Fruit fly (Drosophila melanogaster) whole organism, embryonic: ENCODE results near the gene CG43179.

ENCODE experiments used
- Abd-B ChIP-seq: fragments of 200-800 bp; sonication (Bioruptor generic); optimal IDR thresholded peaks from 2 replicates; lab custom pipeline; 2018; ENCODE audit warnings: missing biosample characterization, mild to moderate bottlenecking, missing genetic modification characterization, moderate library complexity
- BEAF-32 ChIP-seq: fragments of 200-800 bp; sonication (Bioruptor generic); optimal IDR thresholded peaks from 3 replicates; lab custom pipeline; 2017; ENCODE audit warnings: missing biosample characterization, missing genetic modification characterization, mild to moderate bottlenecking, moderate library complexity, missing genetic modification reagents
- CG10267 ChIP-seq: fragments of 200-800 bp; sonication (Bioruptor generic); optimal IDR thresholded peaks from 2 replicates; lab custom pipeline; 2018; ENCODE audit warnings: missing biosample characterization, mild to moderate bottlenecking, missing genetic modification characterization, moderate library complexity
- CG10462 ChIP-seq: fragments of 200-800 bp; sonication (Bioruptor generic); optimal IDR thresholded peaks from 2 replicates; lab custom pipeline; 2016; ENCODE audit warnings: missing biosample characterization, missing genetic modification characterization
- CG10543 ChIP-seq: fragments of 200-800 bp; sonication (Bioruptor generic); optimal IDR thresholded peaks from 3 replicates; lab custom pipeline; 2017; ENCODE audit warnings: missing biosample characterization, mild to moderate bottlenecking, missing genetic modification characterization, moderate library complexity
- CG11398 ChIP-seq: fragments of 200-800 bp; sonication (Bioruptor generic); optimal IDR thresholded peaks from 2 replicates; lab custom pipeline; 2016; ENCODE audit warnings: missing biosample characterization, missing genetic modification characterization
- CG12659 ChIP-seq: fragments of 200-800 bp; sonication (Bioruptor generic); optimal IDR thresholded peaks from 3 replicates; lab custom pipeline; 2017; ENCODE audit warnings: mild to moderate bottlenecking, missing biosample characterization, missing genetic modification reagents, missing genetic modification characterization
- CG15696 ChIP-seq: fragments of 200-800 bp; sonication (Bioruptor generic); optimal IDR thresholded peaks from 2 replicates; lab custom pipeline; 2019; ENCODE audit warnings: missing biosample characterization, mild to moderate bottlenecking, missing genetic modification characterization, moderate library complexity
- CG1602 ChIP-seq: fragments of 200-800 bp; sonication (Bioruptor generic); optimal IDR thresholded peaks from 3 replicates; lab custom pipeline; 2016; ENCODE audit warnings: missing biosample characterization, missing genetic modification characterization
- CG17361 ChIP-seq: fragments of 200-800 bp; sonication (Bioruptor generic); IDR thresholded peaks from 3 replicates; pipeline ENCODE4 v1.3.6; 2022; ENCODE audit warnings: missing biosample characterization, missing genetic modification characterization
- CG18262 ChIP-seq: fragments of 200-800 bp; optimal IDR thresholded peaks from 3 replicates; lab custom pipeline; 2019; ENCODE audit warnings: missing biosample characterization, mild to moderate bottlenecking, missing genetic modification characterization, moderate library complexity
- CG34224 ChIP-seq: fragments of 200-800 bp; sonication (Bioruptor generic); IDR thresholded peaks from 3 replicates; pipeline ENCODE4 v1.3.6; 2022; ENCODE audit warnings: missing biosample characterization, missing genetic modification characterization; ENCODE audit not compliant: partially characterized antibody
- CG34376 ChIP-seq: fragments of 200-800 bp; sonication (Bioruptor generic); optimal IDR thresholded peaks from 2 replicates; lab custom pipeline; 2018; ENCODE audit warnings: missing biosample characterization, mild to moderate bottlenecking, missing genetic modification characterization
- CG4404 ChIP-seq: fragments of 200-800 bp; sonication (Bioruptor generic); IDR thresholded peaks from 2 replicates; pipeline ENCODE4 v1.3.6; 2022; ENCODE audit warnings: missing biosample characterization, missing genetic modification characterization
- CG5245 ChIP-seq: fragments of 200-800 bp; sonication (Bioruptor generic); optimal IDR thresholded peaks from 3 replicates; lab custom pipeline; 2016; ENCODE audit warnings: missing biosample characterization, missing genetic modification characterization
- CG7271 ChIP-seq: fragments of 200-800 bp; sonication (Bioruptor generic); optimal IDR thresholded peaks from 2 replicates; lab custom pipeline; 2018; ENCODE audit warnings: missing biosample characterization, mild to moderate bottlenecking, missing genetic modification characterization, moderate library complexity
- CG7745 ChIP-seq: fragments of 200-800 bp; sonication (Bioruptor generic); optimal IDR thresholded peaks from 2 replicates; lab custom pipeline; 2018; ENCODE audit warnings: missing biosample characterization, mild to moderate bottlenecking, missing genetic modification characterization, moderate library complexity
- CG8359 ChIP-seq: fragments of 200-800 bp; sonication (Bioruptor generic); optimal IDR thresholded peaks from 2 replicates; lab custom pipeline; 2017; ENCODE audit warnings: missing biosample characterization, mild to moderate bottlenecking, missing genetic modification characterization, borderline replicate concordance
- Dad ChIP-seq: fragments of 200-800 bp; sonication (Bioruptor generic); optimal IDR thresholded peaks from 3 replicates; lab custom pipeline; 2016; ENCODE audit warnings: missing biosample characterization, missing genetic modification characterization
- E2f1 ChIP-seq: fragments of 200-800 bp; sonication (Bioruptor generic); IDR thresholded peaks from 2 replicates; pipeline ENCODE4 v1.3.6; 2022; ENCODE audit warnings: missing biosample characterization, missing genetic modification characterization
- Ets97D ChIP-seq: fragments of 200-800 bp; sonication (Bioruptor generic); optimal IDR thresholded peaks from 3 replicates; lab custom pipeline; 2016; ENCODE audit warnings: missing biosample characterization, missing genetic modification characterization
- H2.0 ChIP-seq: fragments of 200-800 bp; sonication (Bioruptor generic); IDR thresholded peaks from 2 replicates; pipeline ENCODE4 v1.3.6; 2022; ENCODE audit warnings: missing biosample characterization, missing genetic modification characterization
- HmgD ChIP-seq: fragments of 200-800 bp; sonication (Bioruptor generic); optimal IDR thresholded peaks from 3 replicates; lab custom pipeline; 2016; ENCODE audit warnings: missing biosample characterization, missing genetic modification characterization
- Hsf ChIP-seq: fragments of 200-800 bp; sonication (Bioruptor generic); optimal IDR thresholded peaks from 3 replicates; lab custom pipeline; 2016; ENCODE audit warnings: missing biosample characterization, missing genetic modification characterization
- Jarid2 ChIP-seq: fragments of 200-800 bp; sonication (Bioruptor generic); optimal IDR thresholded peaks from 3 replicates; lab custom pipeline; 2017; ENCODE audit warnings: mild to moderate bottlenecking, missing biosample characterization, missing genetic modification reagents, missing genetic modification characterization
- Lhr ChIP-seq: fragments of 200-800 bp; sonication (Bioruptor generic); optimal IDR thresholded peaks from 3 replicates; lab custom pipeline; 2017; ENCODE audit warnings: mild to moderate bottlenecking, missing biosample characterization, missing genetic modification reagents, missing genetic modification characterization
- Lpt ChIP-seq: fragments of >200 bp; optimal IDR thresholded peaks from 2 replicates; lab custom pipeline; 2018; ENCODE audit warnings: missing biosample characterization, missing genetic modification characterization
- NC2β ChIP-seq: fragments of 200-800 bp; sonication (Bioruptor generic); optimal IDR thresholded peaks from 2 replicates; lab custom pipeline; 2016; ENCODE audit warnings: missing biosample characterization, missing genetic modification characterization
- Ptx1 ChIP-seq: fragments of 200-800 bp; sonication (Bioruptor generic); IDR thresholded peaks from 2 replicates; pipeline ENCODE4 v1.3.6; 2022; ENCODE audit warnings: missing biosample characterization, missing genetic modification characterization
- Sry-δ ChIP-seq: fragments of 200-800 bp; sonication (Bioruptor generic); optimal IDR thresholded peaks from 2 replicates; lab custom pipeline; 2016; ENCODE audit warnings: missing biosample characterization, missing genetic modification characterization
- Trl ChIP-seq, 3 experiments: fragments of >200 bp in 2 of 3; fragments of 200-800 bp in 1 of 3; sonication (Bioruptor generic) in 1 of 3; optimal IDR thresholded peaks; 2 replicates in 1 of 3; 3 replicates in 2 of 3; lab custom pipeline; 2016 to 2017; ENCODE audit warnings: missing biosample characterization in 1 of 3, missing genetic modification characterization in 1 of 3
- YL-1 ChIP-seq: fragments of 200-800 bp; sonication (Bioruptor generic); optimal IDR thresholded peaks from 3 replicates; lab custom pipeline; 2017; ENCODE audit warnings: missing biosample characterization, mild to moderate bottlenecking, missing genetic modification characterization
- bcd ChIP-seq: fragments of 200-800 bp; sonication (Bioruptor generic); optimal IDR thresholded peaks from 2 replicates; lab custom pipeline; 2017; ENCODE audit warnings: missing biosample characterization, mild to moderate bottlenecking, missing genetic modification characterization
- cg ChIP-seq: fragments of 200-800 bp; sonication (Bioruptor generic); optimal IDR thresholded peaks from 3 replicates; lab custom pipeline; 2019; ENCODE audit warnings: missing biosample characterization, mild to moderate bottlenecking, missing genetic modification characterization, moderate library complexity
- danr ChIP-seq: fragments of 200-800 bp; sonication (Bioruptor generic); IDR thresholded peaks from 2 replicates; pipeline ENCODE4 v1.3.6; 2022; ENCODE audit warnings: missing biosample characterization, missing genetic modification characterization
- emc ChIP-seq: fragments of 200-800 bp; sonication (Bioruptor generic); optimal IDR thresholded peaks from 2 replicates; lab custom pipeline; 2016; ENCODE audit warnings: missing biosample characterization, missing genetic modification characterization
- ken ChIP-seq: fragments of 200-800 bp; sonication (Bioruptor generic); IDR thresholded peaks from 3 replicates; pipeline ENCODE4 v1.3.6; 2022; ENCODE audit warnings: missing biosample characterization, missing genetic modification characterization
- mam ChIP-seq: fragments of 200-800 bp; sonication (Bioruptor generic); optimal IDR thresholded peaks from 3 replicates; lab custom pipeline; 2016; ENCODE audit warnings: missing biosample characterization, missing genetic modification characterization
- nerfin-1 ChIP-seq: fragments of 200-800 bp; sonication (Bioruptor generic); optimal IDR thresholded peaks from 3 replicates; lab custom pipeline; 2019; ENCODE audit warnings: missing biosample characterization, mild to moderate bottlenecking, missing genetic modification characterization, moderate library complexity
- pb ChIP-seq: fragments of 200-800 bp; sonication (Bioruptor generic); optimal IDR thresholded peaks from 3 replicates; lab custom pipeline; 2016; ENCODE audit warnings: missing biosample characterization, missing genetic modification characterization
- prd ChIP-seq, 3 experiments: fragments of >200 bp in 2 of 3; fragments of 200-800 bp in 1 of 3; sonication (Bioruptor generic) in 1 of 3; optimal IDR thresholded peaks in 2 of 3; IDR thresholded peaks in 1 of 3; 2 replicates in 2 of 3; 3 replicates in 1 of 3; pipeline versions ENCODE4 v1.3.6 to Lab custom; 2017 to 2022; ENCODE audit warnings: missing biosample characterization in 1 of 3, missing genetic modification characterization in 1 of 3
- run ChIP-seq: fragments of 200-800 bp; sonication (Bioruptor generic); optimal IDR thresholded peaks from 3 replicates; lab custom pipeline; 2018; ENCODE audit warnings: missing biosample characterization, mild to moderate bottlenecking, missing genetic modification characterization
- sc ChIP-seq, 3 experiments: fragments of >200 bp in 2 of 3; fragments of 200-800 bp in 1 of 3; sonication (Bioruptor generic) in 1 of 3; optimal IDR thresholded peaks; 2 replicates in 2 of 3; 3 replicates in 1 of 3; lab custom pipeline; 2017; ENCODE audit warnings: mild to moderate bottlenecking in 1 of 3, missing biosample characterization in 1 of 3, missing genetic modification characterization in 1 of 3, missing genetic modification reagents in 1 of 3
- sqz ChIP-seq: fragments of 200-800 bp; sonication (Bioruptor generic); optimal IDR thresholded peaks from 3 replicates; lab custom pipeline; 2018; ENCODE audit warnings: missing biosample characterization, mild to moderate bottlenecking, missing genetic modification characterization
- trh ChIP-seq: fragments of 200-800 bp; sonication (Bioruptor generic); optimal IDR thresholded peaks from 2 replicates; lab custom pipeline; 2016; ENCODE audit warnings: missing biosample characterization, missing genetic modification characterization
- twi ChIP-seq: fragments of 200-800 bp; optimal IDR thresholded peaks from 2 replicates; lab custom pipeline; 2019; ENCODE audit warnings: missing biosample characterization, mild to moderate bottlenecking, missing genetic modification characterization, moderate library complexity
- zen ChIP-seq: fragments of 200-800 bp; sonication (Bioruptor generic); optimal IDR thresholded peaks from 3 replicates; lab custom pipeline; 2018; ENCODE audit warnings: missing biosample characterization, mild to moderate bottlenecking, missing genetic modification characterization, moderate library complexity

Gene CG43179

dm6 chr3R:14286320-14287190, 30.6 kb downstream of the CG43179 start, which contains the start of gene trx (continued):
- TF ChIP-seq Trl (optimal IDR thresholded peaks at IDR 0.05; lab: Kevin White, UChicago) (peak; percentile 99), Trl (GFP tag; optimal IDR thresholded peaks at IDR 0.05; lab: Kevin White, UChicago) (peak; percentile 67), CG18262 (tag; lab: Kevin White, UChicago) (peak; percentile 13), twi (peak; percentile 2), run (peak; percentile 37), Dad (GFP tag; lab: Kevin White, UChicago) (peak; percentile 5), prd (optimal IDR thresholded peaks at IDR 0.05; lab: Kevin White, UChicago) (no peak), prd (GFP tag; IDR thresholded peaks at IDR 0.05; lab: Robert Waterston, UW) (no peak), trh (GFP tag; lab: Kevin White, UChicago) (no peak), YL-1 (GFP tag; lab: Kevin White, UChicago) (peak; percentile 88), CG10543 (GFP tag; lab: Kevin White, UChicago) (peak; percentile 33), zen (tag; lab: Kevin White, UChicago) (peak; percentile 55), danr (GFP tag; lab: Robert Waterston, UW) (no peak), CG12659 (peak; percentile 73), BEAF-32 (peak; percentile 47), Jarid2 (GFP tag; lab: Kevin White, UChicago) (peak; percentile 72), CG10462 (no peak), Lpt (GFP tag; lab: Kevin White, UChicago) (no peak), Lhr (GFP tag; lab: Kevin White, UChicago) (peak; percentile 96), CG5245 (GFP tag; lab: Kevin White, UChicago) (no peak), Hsf (no peak), NC2β (GFP tag; lab: Kevin White, UChicago) (peak; percentile 16), CG1602 (GFP tag; lab: Kevin White, UChicago) (no peak), emc (GFP tag; lab: Kevin White, UChicago) (no peak), CG7271 (tag; lab: Kevin White, UChicago) (peak; percentile 28), E2f1 (no peak), sc (optimal IDR thresholded peaks at IDR 0.05; lab: Kevin White, UChicago) (no peak), sc (GFP tag; optimal IDR thresholded peaks at IDR 0.05; lab: Kevin White, UChicago) (no peak), HmgD (peak; percentile 69), Sry-δ (GFP tag; lab: Kevin White, UChicago) (peak; percentile 68), mam (GFP tag; lab: Kevin White, UChicago) (no peak), CG34224 (GFP tag; lab: Robert Waterston, UW) (no peak), CG7745 (no peak), cg (peak; percentile 100), Ets97D (peak; percentile 81), H2.0 (no peak), Abd-B (GFP tag; lab: Kevin White, UChicago) (peak; percentile 87), nerfin-1 (peak; percentile 90), CG10267 (peak; percentile 66), Ptx1 (no peak), CG11398 (GFP tag; lab: Kevin White, UChicago) (no peak), bcd (GFP tag; lab: Kevin White, UChicago) (peak; percentile 17), CG8359 (GFP tag; lab: Kevin White, UChicago) (no peak), CG34376 (peak; percentile 56), sqz (GFP tag; lab: Kevin White, UChicago) (peak; percentile 51), CG15696 (tag; lab: Kevin White, UChicago) (peak; percentile 5), pb (GFP tag; lab: Kevin White, UChicago) (no peak), CG17361 (GFP tag; lab: Robert Waterston, UW) (no peak), CG4404 (GFP tag; lab: Robert Waterston, UW) (no peak), ken (GFP tag; lab: Robert Waterston, UW) (no peak)
